Worm (Caenorhabditis elegans): Measurements from ENCODE around the gene efn-2.

- TF ChIP-seq lin-11 (tag; optimal IDR thresholded peaks at IDR 0.05) (no peak), ceh-82 (tag; optimal IDR thresholded peaks at IDR 0.05) (no peak), elt-1 (tag; optimal IDR thresholded peaks at IDR 0.05) (no peak), alr-1 (tag; optimal IDR thresholded peaks at IDR 0.05) (no peak), ama-1 (optimal IDR thresholded peaks at IDR 0.05) (no peak), unc-62 (GFP tag; optimal IDR thresholded peaks at IDR 0.05) (no peak), ZK546.5 (tag; optimal IDR thresholded peaks at IDR 0.05) (no peak), R02D3.7 (tag; optimal IDR thresholded peaks at IDR 0.05) (no peak), aly-2 (tag; optimal IDR thresholded peaks at IDR 0.05) (no peak)
Observed at ce11 chrIV:10614918-10615477, 38.8 kb downstream of the efn-2 start, which contains the start of gene ptr-14.
